Comparison of ENCODE assay signal across 1 fruit fly cellular context in genomic region chr3L:10666511-10667003, dm6.
TF ChIP-seq lines count a peak whose summit lies in the region.

No protein-coding gene starts in this region.

TF ChIP-seq in whole organism, embryonic, 481 proteins besides CTCF, POLR2A, EP300 and RAD21 (continued from another document):
- peak; percentile 43 for TF ChIP-seq cg (GFP tag; optimal IDR thresholded peaks at IDR 0.05; lab: Kevin White, UChicago)
- peak; percentile 42; the same call in 1 of the 3 replicates for TF ChIP-seq otp (GFP tag; IDR thresholded peaks at IDR 0.05; lab: Robert Waterston, UW)
- peak; percentile 15 for TF ChIP-seq pros (GFP tag; optimal IDR thresholded peaks at IDR 0.05; lab: Kevin White, UChicago)
- peak; percentile 37; the same call in 1 of the 3 replicates for TF ChIP-seq CG6175 (GFP tag; IDR thresholded peaks at IDR 0.05; lab: Robert Waterston, UW)
- 0 out of 4 replicates have a peak, but pooled peaks have one; percentile 14 for TF ChIP-seq chinmo (GFP tag; IDR thresholded peaks at IDR 0.05; lab: Robert Waterston, UW; ENCODE audit: partially characterized antibody)
- TF ChIP-seq CG4360 (GFP tag; IDR thresholded peaks at IDR 0.05; lab: Robert Waterston, UW) = peak; percentile 76
- peak; percentile 0 for TF ChIP-seq CG11398 (GFP tag; optimal IDR thresholded peaks at IDR 0.05; lab: Kevin White, UChicago)
- no peak for TF ChIP-seq MBD-R2 (GFP tag; IDR thresholded peaks at IDR 0.05; lab: Robert Waterston, UW)
- peak; percentile 15 for TF ChIP-seq cad (GFP tag; optimal IDR thresholded peaks at IDR 0.05; lab: Kevin White, UChicago)
